Fruit fly (Drosophila melanogaster): Measurements from ENCODE around the gene Diedel3.

Diedel3 gene

DNA sequence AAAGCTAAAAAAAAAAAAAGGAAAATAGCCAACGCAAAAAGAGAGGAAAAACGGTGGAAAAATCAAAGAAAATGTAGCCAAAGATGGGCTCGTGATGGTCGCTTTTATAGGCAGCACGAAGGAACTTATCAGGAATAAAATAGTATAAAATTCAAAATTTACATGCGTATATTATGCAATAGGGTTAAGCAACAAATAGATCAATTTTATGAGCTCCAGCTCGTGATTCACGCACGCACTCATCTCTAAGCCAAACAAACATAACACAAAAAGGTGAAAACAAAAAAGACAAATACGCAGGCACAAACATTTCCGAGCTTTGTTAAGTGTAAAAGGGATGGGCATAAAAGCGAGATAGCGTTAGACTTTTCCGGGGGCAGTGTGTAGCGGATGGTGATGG, 41.4 kb upstream of the Diedel3 start (continued):
- TF ChIP-seq gsb-n (tag; optimal IDR thresholded peaks at IDR 0.05): peak; percentile 27
- peak; percentile 37 for TF ChIP-seq CG4707 (GFP tag; optimal IDR thresholded peaks at IDR 0.05)
- peak; percentile 15 for TF ChIP-seq stwl (tag; optimal IDR thresholded peaks at IDR 0.05)
- TF ChIP-seq CG14050 (GFP tag; IDR thresholded peaks at IDR 0.05): peak; percentile 44; the same call in 1 of the 3 replicates
- TF ChIP-seq Oli (tag; optimal IDR thresholded peaks at IDR 0.05): peak; percentile 54
- peak; percentile 60 for TF ChIP-seq ttk (GFP tag; IDR thresholded peaks at IDR 0.05)
- TF ChIP-seq HmgD (GFP tag; optimal IDR thresholded peaks at IDR 0.05): no peak
- peak; percentile 21 for TF ChIP-seq cato (GFP tag; optimal IDR thresholded peaks at IDR 0.05; ENCODE audit: borderline replicate concordance)
- TF ChIP-seq nerfin-1 (tag; optimal IDR thresholded peaks at IDR 0.05): peak; percentile 9
- TF ChIP-seq CG5245 (GFP tag; optimal IDR thresholded peaks at IDR 0.05): peak; percentile 45
- peak; percentile 14 for TF ChIP-seq Abd-B (GFP tag; optimal IDR thresholded peaks at IDR 0.05)
- peak; percentile 60 for TF ChIP-seq HLH4C (GFP tag; IDR thresholded peaks at IDR 0.05; ENCODE audit: partially characterized antibody)
- peak; percentile 58 for TF ChIP-seq CG2678 (tag; optimal IDR thresholded peaks at IDR 0.05)
- no peak for TF ChIP-seq CG15696 (tag; optimal IDR thresholded peaks at IDR 0.05)
- peak; percentile 4 for TF ChIP-seq pb (GFP tag; optimal IDR thresholded peaks at IDR 0.05)
- TF ChIP-seq CG9797 (GFP tag; optimal IDR thresholded peaks at IDR 0.05): no peak
- TF ChIP-seq lbe (GFP tag; optimal IDR thresholded peaks at IDR 0.05): no peak
- TF ChIP-seq gro (GFP tag; optimal IDR thresholded peaks at IDR 0.05): no peak
- peak; percentile 10 for TF ChIP-seq tin (GFP tag; optimal IDR thresholded peaks at IDR 0.05)
- no peak for TF ChIP-seq CG17612 (GFP tag; IDR thresholded peaks at IDR 0.05)
- no peak for TF ChIP-seq CG7928 (GFP tag; optimal IDR thresholded peaks at IDR 0.05)
- TF ChIP-seq pan (optimal IDR thresholded peaks at IDR 0.05): no peak
- TF ChIP-seq pan (GFP tag; optimal IDR thresholded peaks at IDR 0.05 in 1 of 2, IDR thresholded peaks at IDR 0.05 in 1 of 2): peak in 1 of 2 experiments; percentile 18
- TF ChIP-seq B-H1 (GFP tag; IDR thresholded peaks at IDR 0.05): peak; percentile 58
- TF ChIP-seq zf30C (GFP tag; optimal IDR thresholded peaks at IDR 0.05): no peak
- no peak for TF ChIP-seq ap (GFP tag; IDR thresholded peaks at IDR 0.05)
- TF ChIP-seq nau (GFP tag; optimal IDR thresholded peaks at IDR 0.05): peak; percentile 40
- no peak for TF ChIP-seq Lhr (GFP tag; optimal IDR thresholded peaks at IDR 0.05)
- TF ChIP-seq Six4 (GFP tag; optimal IDR thresholded peaks at IDR 0.05): peak; percentile 16
- peak; percentile 22 for TF ChIP-seq CG2875 (GFP tag; optimal IDR thresholded peaks at IDR 0.05)
- TF ChIP-seq sim (GFP tag; IDR thresholded peaks at IDR 0.05): no peak
- TF ChIP-seq lov (optimal IDR thresholded peaks at IDR 0.05): no peak
- TF ChIP-seq lov (GFP tag; IDR thresholded peaks at IDR 0.05): peak; percentile 40; the same call in 1 of the 3 replicates
- no peak for TF ChIP-seq Mad (GFP tag; optimal IDR thresholded peaks at IDR 0.05)
- TF ChIP-seq Blimp-1 (GFP tag; optimal IDR thresholded peaks at IDR 0.05): peak; percentile 60
- TF ChIP-seq jumu (GFP tag; optimal IDR thresholded peaks at IDR 0.05): no peak
- TF ChIP-seq dpn (GFP tag; optimal IDR thresholded peaks at IDR 0.05): peak in 1 of 2 experiments; percentile 27
- peak; percentile 8 for TF ChIP-seq slp2 (GFP tag; optimal IDR thresholded peaks at IDR 0.05)
- TF ChIP-seq CG1647 (GFP tag; optimal IDR thresholded peaks at IDR 0.05): no peak
- TF ChIP-seq gcm (GFP tag; optimal IDR thresholded peaks at IDR 0.05): peak; percentile 26
- peak; percentile 29 to 31 for TF ChIP-seq chif (GFP tag; optimal IDR thresholded peaks at IDR 0.05)
- peak; percentile 52 for TF ChIP-seq Rx (GFP tag; IDR thresholded peaks at IDR 0.05)
- no peak for TF ChIP-seq jigr1 (GFP tag; IDR thresholded peaks at IDR 0.05)
- TF ChIP-seq CG3838 (GFP tag; optimal IDR thresholded peaks at IDR 0.05): no peak
- TF ChIP-seq chinmo (GFP tag; IDR thresholded peaks at IDR 0.05; ENCODE audit: partially characterized antibody): no peak
- peak; percentile 59; the same call in 1 of the 3 replicates for TF ChIP-seq hb (GFP tag; IDR thresholded peaks at IDR 0.05; ENCODE audit: partially characterized antibody)
- no peak for TF ChIP-seq bowl (GFP tag; IDR thresholded peaks at IDR 0.05)
- TF ChIP-seq CG3995 (GFP tag; optimal IDR thresholded peaks at IDR 0.05): no peak
- peak; percentile 31 for TF ChIP-seq Hsf (GFP tag; optimal IDR thresholded peaks at IDR 0.05)
- TF ChIP-seq MTF-1 (GFP tag; optimal IDR thresholded peaks at IDR 0.05; ENCODE audit: borderline replicate concordance): no peak
- no peak for TF ChIP-seq Ets97D (GFP tag; optimal IDR thresholded peaks at IDR 0.05)
